Worm (Caenorhabditis elegans) whole organism, L2 larva: ENCODE data around the gene Y57G11C.42.

Source experiments
- C34F6.9 ChIP-seq: fragments of 150-350 bp; optimal IDR thresholded peaks from 2 replicates; lab custom pipeline; 2014; ENCODE audit warnings: missing biosample characterization, missing genetic modification characterization
- F13H6.1 ChIP-seq: sonication (generic microtip); optimal IDR thresholded peaks from 2 replicates; lab custom pipeline; 2016; ENCODE audit warnings: missing genetic modification characterization, missing compliant biosample characterization
- R02D3.7 ChIP-seq: fragments of 150-350 bp; optimal IDR thresholded peaks from 2 replicates; lab custom pipeline; 2014; ENCODE audit warnings: missing biosample characterization, missing genetic modification characterization
- Y55F3AM.14 ChIP-seq: fragments of 200-800 bp; sonication (Bioruptor generic); optimal IDR thresholded peaks from 2 replicates; lab custom pipeline; 2018; ENCODE audit warnings: mild to moderate bottlenecking, missing genetic modification characterization, missing compliant biosample characterization
- alr-1 ChIP-seq: fragments of 150-350 bp; optimal IDR thresholded peaks from 2 replicates; lab custom pipeline; 2014; ENCODE audit warnings: missing biosample characterization, missing genetic modification characterization
- aly-2 ChIP-seq: fragments of 150-350 bp; optimal IDR thresholded peaks from 2 replicates; lab custom pipeline; 2014; ENCODE audit warnings: missing biosample characterization, missing genetic modification characterization
- ama-1 ChIP-seq: fragments of 150-350 bp; optimal IDR thresholded peaks from 2 replicates; lab custom pipeline; 2018; ENCODE audit warnings: inconsistent platforms
- blmp-1 ChIP-seq: sonication (generic microtip); optimal IDR thresholded peaks from 2 replicates; lab custom pipeline; 2017; ENCODE audit warnings: missing genetic modification characterization, mild to moderate bottlenecking, missing compliant biosample characterization, antibody characterized with exemption, moderate library complexity; ENCODE audit not compliant: insufficient read depth
- ceh-16 ChIP-seq: fragments of 150-350 bp; optimal IDR thresholded peaks from 2 replicates; lab custom pipeline; 2014; ENCODE audit warnings: missing biosample characterization, missing genetic modification characterization
- ceh-82 ChIP-seq: fragments of 150-350 bp; optimal IDR thresholded peaks from 2 replicates; lab custom pipeline; 2014; ENCODE audit warnings: missing biosample characterization, missing genetic modification characterization
- crh-2 ChIP-seq: sonication (generic microtip); optimal IDR thresholded peaks from 2 replicates; lab custom pipeline; 2017; ENCODE audit warnings: missing biosample characterization, missing genetic modification characterization
- dmd-4 ChIP-seq: sonication (generic microtip); optimal IDR thresholded peaks from 2 replicates; lab custom pipeline; 2017; ENCODE audit warnings: missing biosample characterization, missing genetic modification characterization
- egl-27 ChIP-seq: sonication (generic microtip); optimal IDR thresholded peaks from 3 replicates; lab custom pipeline; 2017; ENCODE audit warnings: missing biosample characterization, missing genetic modification reagents, missing genetic modification characterization
- elt-1 ChIP-seq: fragments of 150-350 bp; optimal IDR thresholded peaks from 2 replicates; lab custom pipeline; 2014; ENCODE audit warnings: missing biosample characterization, missing genetic modification characterization
- elt-3 ChIP-seq: sonication (generic microtip); optimal IDR thresholded peaks from 2 replicates; lab custom pipeline; 2017; ENCODE audit warnings: missing biosample characterization, missing genetic modification characterization
- fos-1 ChIP-seq: fragments of 150-350 bp; optimal IDR thresholded peaks from 2 replicates; lab custom pipeline; 2014; ENCODE audit warnings: missing biosample characterization, missing genetic modification characterization
- gmeb-1 ChIP-seq: fragments of 150-350 bp; optimal IDR thresholded peaks from 2 replicates; lab custom pipeline; 2014; ENCODE audit warnings: missing biosample characterization, missing genetic modification characterization
- lin-11 ChIP-seq: fragments of 150-350 bp; sonication (generic microtip); optimal IDR thresholded peaks from 2 replicates; lab custom pipeline; 2014; ENCODE audit warnings: missing biosample characterization, missing genetic modification characterization, inconsistent platforms, mixed read lengths
- lin-13 ChIP-seq: fragments of 150-350 bp; optimal IDR thresholded peaks from 2 replicates; lab custom pipeline; 2014; ENCODE audit warnings: missing biosample characterization, missing genetic modification reagents, missing genetic modification characterization
- lin-39 ChIP-seq: fragments of 150-350 bp; optimal IDR thresholded peaks from 2 replicates; lab custom pipeline; 2014; ENCODE audit warnings: missing biosample characterization, missing genetic modification reagents, missing genetic modification characterization
- lsy-2 ChIP-seq, 2 experiments: fragments of 150-350 bp in 1 of 2; sonication (generic microtip) in 1 of 2; optimal IDR thresholded peaks; 2 replicates each; lab custom pipeline; 2014 to 2017; ENCODE audit warnings: missing biosample characterization in 2 of 2, missing genetic modification characterization in 2 of 2
- mab-5 ChIP-seq: fragments of 150-350 bp; optimal IDR thresholded peaks from 2 replicates; lab custom pipeline; 2014; ENCODE audit warnings: missing biosample characterization, missing genetic modification characterization
- mbf-1 ChIP-seq: sonication (generic microtip); optimal IDR thresholded peaks from 2 replicates; lab custom pipeline; 2017; ENCODE audit warnings: missing biosample characterization, missing genetic modification characterization
- mdl-1 ChIP-seq, 2 experiments: fragments of 150-350 bp in 1 of 2; sonication (generic microtip) in 1 of 2; optimal IDR thresholded peaks; 2 replicates each; lab custom pipeline; 2017; ENCODE audit warnings: missing biosample characterization in 2 of 2, missing genetic modification characterization in 2 of 2
- nhr-10 ChIP-seq: sonication (generic microtip); optimal IDR thresholded peaks from 2 replicates; lab custom pipeline; 2017; ENCODE audit warnings: missing biosample characterization, missing genetic modification characterization
- nhr-11 ChIP-seq: fragments of 150-350 bp; optimal IDR thresholded peaks from 2 replicates; lab custom pipeline; 2014; ENCODE audit warnings: missing biosample characterization, missing genetic modification characterization
- nhr-12 ChIP-seq: fragments of 150-350 bp; optimal IDR thresholded peaks from 2 replicates; lab custom pipeline; 2014; ENCODE audit warnings: missing biosample characterization, missing genetic modification characterization
- nhr-129 ChIP-seq: fragments of 150-350 bp; optimal IDR thresholded peaks from 2 replicates; lab custom pipeline; 2014; ENCODE audit warnings: missing biosample characterization, missing genetic modification characterization
- nhr-21 ChIP-seq: fragments of 150-350 bp; optimal IDR thresholded peaks from 2 replicates; lab custom pipeline; 2014; ENCODE audit warnings: missing biosample characterization, missing genetic modification characterization
- nhr-23 ChIP-seq: fragments of 150-350 bp; optimal IDR thresholded peaks from 2 replicates; lab custom pipeline; 2014; ENCODE audit warnings: missing biosample characterization, missing genetic modification reagents, missing genetic modification characterization
- nhr-237 ChIP-seq: fragments of 150-350 bp; optimal IDR thresholded peaks from 2 replicates; lab custom pipeline; 2014; ENCODE audit warnings: missing biosample characterization, missing genetic modification characterization
- nhr-25 ChIP-seq: fragments of 150-350 bp; sonication (generic microtip); optimal IDR thresholded peaks from 3 replicates; lab custom pipeline; 2014; ENCODE audit warnings: missing biosample characterization, missing genetic modification characterization
- nhr-6 ChIP-seq: fragments of 150-350 bp; optimal IDR thresholded peaks from 2 replicates; lab custom pipeline; 2014; ENCODE audit warnings: missing biosample characterization, missing genetic modification characterization
- nhr-77 ChIP-seq: fragments of 150-350 bp; optimal IDR thresholded peaks from 2 replicates; lab custom pipeline; 2014; ENCODE audit warnings: missing biosample characterization, missing genetic modification characterization
- peb-1 ChIP-seq: fragments of 150-350 bp; optimal IDR thresholded peaks from 2 replicates; lab custom pipeline; 2014; ENCODE audit warnings: missing biosample characterization, missing genetic modification characterization
- sem-4 ChIP-seq: fragments of 150-350 bp; optimal IDR thresholded peaks from 2 replicates; lab custom pipeline; 2014; ENCODE audit warnings: missing biosample characterization, missing genetic modification reagents, missing genetic modification characterization
- skn-1 ChIP-seq: sonication (generic microtip); optimal IDR thresholded peaks from 2 replicates; lab custom pipeline; 2017; ENCODE audit warnings: missing biosample characterization, missing genetic modification characterization
- sma-3 ChIP-seq: sonication (generic microtip); optimal IDR thresholded peaks from 2 replicates; lab custom pipeline; 2016; ENCODE audit warnings: missing genetic modification reagents, missing genetic modification characterization, missing compliant biosample characterization
- sma-9 ChIP-seq, 2 experiments: fragments of 150-350 bp in 1 of 2; sonication (generic microtip) in 1 of 2; optimal IDR thresholded peaks; 2 replicates each; lab custom pipeline; 2014 to 2016; ENCODE audit warnings: missing genetic modification characterization in 2 of 2, mild to moderate bottlenecking in 1 of 2, missing biosample characterization in 1 of 2, missing compliant biosample characterization in 1 of 2, missing genetic modification reagents in 1 of 2, moderate library complexity in 1 of 2
- snpc-4 ChIP-seq: fragments of 150-350 bp; optimal IDR thresholded peaks from 2 replicates; lab custom pipeline; 2014; ENCODE audit warnings: missing biosample characterization, missing genetic modification characterization
- unc-39 ChIP-seq: fragments of 150-350 bp; optimal IDR thresholded peaks from 2 replicates; lab custom pipeline; 2014; ENCODE audit warnings: missing biosample characterization, missing genetic modification characterization
- unc-55 ChIP-seq: fragments of 150-350 bp; sonication (generic microtip); optimal IDR thresholded peaks from 3 replicates; lab custom pipeline; 2014; ENCODE audit warnings: missing biosample characterization, missing genetic modification reagents, missing genetic modification characterization
- unc-62 ChIP-seq: fragments of 150-350 bp; optimal IDR thresholded peaks from 2 replicates; lab custom pipeline; 2014; ENCODE audit warnings: missing biosample characterization, missing genetic modification reagents, missing genetic modification characterization
- zag-1 ChIP-seq: fragments of 150-350 bp; optimal IDR thresholded peaks from 2 replicates; lab custom pipeline; 2014; ENCODE audit warnings: missing biosample characterization, missing genetic modification characterization
- ztf-1 ChIP-seq: fragments of 200-800 bp; sonication (Bioruptor generic); conservative IDR thresholded peaks from 2 replicates; pipeline ENCODE4 v1.3.6; 2022; ENCODE audit warnings: missing genetic modification characterization, missing compliant biosample characterization
- ztf-11 ChIP-seq: sonication (generic microtip); optimal IDR thresholded peaks from 2 replicates; lab custom pipeline; 2017; ENCODE audit warnings: missing biosample characterization, missing genetic modification characterization

Gene Y57G11C.42

DNA sequence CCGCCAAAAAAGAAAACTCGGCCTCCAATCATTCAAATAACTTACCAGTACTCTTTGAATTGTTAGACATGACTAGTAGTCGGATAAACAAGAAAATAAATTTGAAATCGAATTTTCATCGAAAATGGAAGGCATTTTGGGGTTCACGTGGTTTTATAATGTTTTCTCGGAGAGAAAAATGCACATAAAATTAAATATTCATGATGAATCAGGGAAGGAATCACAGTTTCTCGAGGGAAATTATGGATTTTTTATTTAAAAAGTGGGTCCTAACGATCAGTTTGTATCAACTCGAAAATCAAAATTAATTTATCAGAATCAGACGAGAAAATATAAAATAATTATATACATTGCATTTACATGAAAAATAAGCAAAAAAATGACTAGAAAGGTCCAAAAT, 37.0 kb downstream of the Y57G11C.42 start, which contains the start of gene Y57G11C.5:
TSS of gene Y57G11C.5 (minus strand) at position 101 of the 400 bp plus-strand sequence.
- no peak for TF ChIP-seq R02D3.7 (tag; lab: Kevin White, UChicago)
- no peak for TF ChIP-seq nhr-23 (tag; lab: Kevin White, UChicago)
- TF ChIP-seq fos-1, result no peak
- no peak for TF ChIP-seq lin-11 (tag; lab: Kevin White, UChicago)
- TF ChIP-seq alr-1 (tag; lab: Kevin White, UChicago), result no peak
- TF ChIP-seq ama-1 (lab: Kevin White, UChicago), result no peak
- TF ChIP-seq nhr-12 (tag; lab: Kevin White, UChicago), result no peak
- TF ChIP-seq blmp-1 (tag; lab: Kevin White, UChicago), result no peak
- TF ChIP-seq sma-3 (GFP tag; lab: Kevin White, UChicago), result no peak
- TF ChIP-seq lin-13, result no peak
- no peak for TF ChIP-seq C34F6.9
- TF ChIP-seq peb-1 (tag; lab: Kevin White, UChicago), result no peak
- TF ChIP-seq nhr-21 (tag; lab: Kevin White, UChicago), result no peak
- no peak for TF ChIP-seq unc-62 (GFP tag; lab: Kevin White, UChicago)
- no peak for TF ChIP-seq elt-1 (tag; lab: Kevin White, UChicago)
- no peak for TF ChIP-seq elt-3 (tag; lab: Kevin White, UChicago)
- TF ChIP-seq gmeb-1 (tag; lab: Kevin White, UChicago), result no peak
- no peak for TF ChIP-seq mbf-1 (tag; lab: Kevin White, UChicago)
- no peak for TF ChIP-seq mab-5 (tag; lab: Kevin White, UChicago)

DNA sequence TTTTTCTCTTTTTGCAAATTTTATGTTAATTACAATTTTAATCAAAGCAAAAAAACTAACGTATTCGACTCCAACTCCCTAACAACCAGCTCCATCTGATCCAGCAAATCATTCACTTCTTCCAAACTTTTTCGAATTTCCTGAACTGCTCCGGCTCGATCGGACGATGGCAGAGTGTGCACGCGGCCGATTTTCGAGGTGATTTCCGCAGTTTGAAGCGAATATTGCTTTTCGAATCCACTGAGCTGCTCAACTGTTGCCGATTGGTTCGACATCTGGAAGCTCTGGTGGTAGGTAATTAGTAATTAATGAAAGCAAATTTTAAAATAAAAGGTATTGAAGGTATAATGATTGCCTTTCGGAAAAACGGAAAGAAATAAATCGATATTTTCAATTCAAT, 38.1 kb downstream of the Y57G11C.42 start, which contains the start of gene vti-1:
TSS of gene vti-1 (minus strand) at position 284 of the 400 bp plus-strand sequence.
- TF ChIP-seq egl-27 (no peak), fos-1 (no peak), nhr-77 (tag; lab: Kevin White, UChicago) (no peak), nhr-10 (no peak)

- TF ChIP-seq sem-4 (tag; lab: Kevin White, UChicago) (peak; percentile 71), sma-3 (GFP tag; lab: Kevin White, UChicago) (peak; percentile 93), nhr-21 (tag; lab: Kevin White, UChicago) (peak; percentile 93), snpc-4 (tag; lab: Kevin White, UChicago) (peak; percentile 83), skn-1 (tag; lab: Kevin White, UChicago) (no peak), unc-39 (tag; lab: Kevin White, UChicago) (no peak), R02D3.7 (tag; lab: Kevin White, UChicago) (peak; percentile 96), ztf-11 (tag; lab: Kevin White, UChicago) (peak; percentile 55), nhr-77 (tag; lab: Kevin White, UChicago) (peak; percentile 37), elt-3 (tag; lab: Kevin White, UChicago) (no peak), nhr-237 (tag; lab: Kevin White, UChicago) (no peak), mdl-1 (tag; optimal IDR thresholded peaks at IDR 0.05; lab: Kevin White, UChicago) (peak; percentile 70 to 78), Y55F3AM.14 (GFP tag; lab: Kevin White, UChicago) (peak; percentile 14), blmp-1 (tag; lab: Kevin White, UChicago) (peak; percentile 70), alr-1 (tag; lab: Kevin White, UChicago) (no peak), nhr-10 (peak; percentile 47), nhr-25 (tag; lab: Kevin White, UChicago) (peak; percentile 92), aly-2 (no peak), mab-5 (tag; lab: Kevin White, UChicago) (peak; percentile 91), ztf-1 (no peak), lin-13 (peak; percentile 93), lsy-2 (tag; optimal IDR thresholded peaks at IDR 0.05; lab: Kevin White, UChicago) (peak; percentile 91 to 95), lin-11 (tag; lab: Kevin White, UChicago) (peak; percentile 91), gmeb-1 (tag; lab: Kevin White, UChicago) (peak; percentile 91), ama-1 (lab: Kevin White, UChicago) (peak; percentile 72), zag-1 (peak; percentile 73), nhr-12 (tag; lab: Kevin White, UChicago) (no peak), egl-27 (peak; percentile 86), ceh-16 (tag; lab: Kevin White, UChicago) (peak; percentile 86), nhr-129 (tag; lab: Kevin White, UChicago) (peak; percentile 95), sma-9 (GFP tag; optimal IDR thresholded peaks at IDR 0.05; lab: Kevin White, UChicago) (peak; percentile 89), sma-9 (tag; optimal IDR thresholded peaks at IDR 0.05; lab: Kevin White, UChicago) (no peak), F13H6.1 (tag; lab: Kevin White, UChicago) (peak; percentile 88), crh-2 (tag; lab: Kevin White, UChicago) (peak; percentile 94), unc-55 (peak; percentile 99), fos-1 (peak; percentile 68), dmd-4 (tag; lab: Kevin White, UChicago) (no peak), mbf-1 (tag; lab: Kevin White, UChicago) (no peak), ceh-82 (tag; lab: Kevin White, UChicago) (peak; percentile 63), nhr-11 (tag; lab: Kevin White, UChicago) (no peak), nhr-6 (peak; percentile 90), unc-62 (GFP tag; lab: Kevin White, UChicago) (no peak), peb-1 (tag; lab: Kevin White, UChicago) (no peak), nhr-23 (tag; lab: Kevin White, UChicago) (no peak), lin-39 (tag; lab: Kevin White, UChicago) (peak; percentile 82)
These were observed 39.4 kb downstream of the Y57G11C.42 start, which contains the start of the genes mrps-7 and Y57G11C.3 for ce11 chrIV:14767693-14768251. Gene mrps-7, minus strand, starts transcription at chrIV:14767730. Gene Y57G11C.3, plus strand, starts transcription at chrIV:14768201.
